Worm (Caenorhabditis elegans): ENCODE measurements around the gene T24H10.5.

Gene T24H10.5

DNA sequence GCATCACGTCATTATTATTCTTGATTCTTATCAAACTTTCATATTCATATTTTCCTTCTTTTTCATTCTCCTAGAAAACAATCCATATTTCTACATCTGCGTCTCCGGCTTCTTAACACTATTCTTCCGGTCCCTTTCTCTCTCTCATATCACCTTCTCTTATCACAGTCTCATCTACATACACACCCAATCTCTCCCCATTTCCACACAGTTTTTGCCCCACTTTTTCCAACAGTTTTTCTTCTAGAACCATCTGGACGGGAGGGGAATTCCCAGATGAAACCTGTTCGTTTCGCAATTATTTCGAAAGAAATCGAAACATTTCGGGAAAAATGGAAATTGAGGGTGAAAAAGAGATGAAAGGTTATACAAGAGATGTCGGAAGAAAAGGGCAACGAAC is 27.2 kb downstream of the T24H10.5 start (continued):
- TF ChIP-seq nhr-19 (GFP tag; conservative IDR thresholded peaks at IDR 0.05), result no peak
- TF ChIP-seq hpl-2 (GFP tag; optimal IDR thresholded peaks at IDR 0.05), result no peak
- no peak for TF ChIP-seq lin-13 (GFP tag; optimal IDR thresholded peaks at IDR 0.05)
- TF ChIP-seq fos-1 (tag; optimal IDR thresholded peaks at IDR 0.05), result no peak
- no peak for TF ChIP-seq lin-39 (tag; optimal IDR thresholded peaks at IDR 0.05)

DNA sequence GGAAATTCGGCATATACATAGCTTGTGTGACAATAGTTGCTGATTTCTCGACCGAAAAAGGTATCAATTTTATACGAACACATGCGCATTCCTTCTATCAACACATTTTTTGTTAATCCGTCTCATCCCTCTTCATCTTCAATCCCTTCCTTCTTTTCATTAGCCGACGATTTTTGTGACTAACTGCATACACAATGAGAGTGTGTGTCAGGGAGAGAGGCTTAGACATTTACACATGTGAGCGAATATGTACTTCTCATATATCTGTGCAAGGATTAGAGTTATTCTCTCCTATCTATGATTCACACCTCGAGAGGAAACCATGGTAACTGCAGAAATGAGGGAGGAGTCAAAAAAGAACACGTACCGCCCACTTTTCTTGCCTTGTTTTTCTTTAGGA is 29.4 kb downstream of the T24H10.5 start:
- TF ChIP-seq unc-130 (tag; optimal IDR thresholded peaks at IDR 0.05) (no peak), fkh-4 (tag; optimal IDR thresholded peaks at IDR 0.05; ENCODE audit: borderline replicate concordance) (no peak), pqm-1 (tag; optimal IDR thresholded peaks at IDR 0.05) (no peak), blmp-1 (tag; optimal IDR thresholded peaks at IDR 0.05) (peak; percentile 37), ama-1 (optimal IDR thresholded peaks at IDR 0.05) (no peak), swsn-7 (tag; optimal IDR thresholded peaks at IDR 0.05) (no peak), ceh-8 (GFP tag; optimal IDR thresholded peaks at IDR 0.05) (no peak), nhr-19 (GFP tag; conservative IDR thresholded peaks at IDR 0.05) (no peak), lsy-2 (tag; optimal IDR thresholded peaks at IDR 0.05) (no peak), nhr-90 (tag; optimal IDR thresholded peaks at IDR 0.05; ENCODE audit: poor library complexity) (no peak), ceh-88 (GFP tag; IDR thresholded peaks at IDR 0.05) (no peak), fkh-8 (tag; optimal IDR thresholded peaks at IDR 0.05) (peak; percentile 61), nhr-84 (tag; optimal IDR thresholded peaks at IDR 0.05) (no peak), lin-14 (GFP tag; optimal IDR thresholded peaks at IDR 0.05) (peak; percentile 21), lin-39 (tag; optimal IDR thresholded peaks at IDR 0.05) (no peak), hlh-17 (GFP tag; optimal IDR thresholded peaks at IDR 0.05; ENCODE audit: borderline replicate concordance) (no peak), mep-1 (tag; optimal IDR thresholded peaks at IDR 0.05) (no peak), nhr-85 (tag) (no peak), fos-1 (tag; optimal IDR thresholded peaks at IDR 0.05) (peak; percentile 11), dsc-1 (tag; optimal IDR thresholded peaks at IDR 0.05) (peak; percentile 56), C04F5.9 (tag; optimal IDR thresholded peaks at IDR 0.05) (no peak), rnt-1 (tag; optimal IDR thresholded peaks at IDR 0.05) (no peak), zip-4 (GFP tag; optimal IDR thresholded peaks at IDR 0.05) (no peak), nhr-47 (tag; optimal IDR thresholded peaks at IDR 0.05) (no peak)

DNA sequence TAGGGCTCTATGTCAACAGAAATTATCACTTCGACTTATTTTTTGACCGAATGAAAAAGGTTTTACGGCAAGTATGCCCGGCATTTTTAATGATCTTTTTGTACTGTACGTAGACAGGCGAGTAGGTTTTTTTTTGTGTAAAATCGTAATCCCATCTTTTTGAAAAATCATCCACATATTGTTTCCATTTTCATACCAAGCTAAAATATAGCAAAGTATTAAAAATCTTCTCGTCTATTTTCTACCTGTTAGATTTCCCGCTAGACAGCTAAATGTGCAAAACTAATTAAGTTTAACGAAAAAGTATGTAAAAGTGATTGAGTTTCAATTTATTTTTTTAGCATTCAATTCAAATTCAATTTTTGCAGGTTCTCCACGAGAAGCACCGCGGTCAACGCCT is 30.5 kb downstream of the T24H10.5 start, which contains the start of gene C16D2.1:
Gene C16D2.1 (plus strand): TSS at position 301 of the 400 bp plus-strand sequence.
- TF ChIP-seq mab-9 (GFP tag; IDR thresholded peaks at IDR 0.05) (no peak), fkh-10 (GFP tag; optimal IDR thresholded peaks at IDR 0.05) (no peak), alr-1 (tag; optimal IDR thresholded peaks at IDR 0.05; ENCODE audit: borderline replicate concordance) (no peak), jun-1 (tag; optimal IDR thresholded peaks at IDR 0.05) (no peak), snpc-4 (tag; optimal IDR thresholded peaks at IDR 0.05) (no peak), rnt-1 (tag; optimal IDR thresholded peaks at IDR 0.05) (no peak), blmp-1 (tag; optimal IDR thresholded peaks at IDR 0.05) (no peak), swsn-7 (tag; optimal IDR thresholded peaks at IDR 0.05) (no peak), C04F5.9 (tag; optimal IDR thresholded peaks at IDR 0.05) (no peak), unc-62 (GFP tag; optimal IDR thresholded peaks at IDR 0.05) (no peak), egl-27 (tag; optimal IDR thresholded peaks at IDR 0.05) (no peak), mep-1 (tag; optimal IDR thresholded peaks at IDR 0.05) (no peak)

DNA sequence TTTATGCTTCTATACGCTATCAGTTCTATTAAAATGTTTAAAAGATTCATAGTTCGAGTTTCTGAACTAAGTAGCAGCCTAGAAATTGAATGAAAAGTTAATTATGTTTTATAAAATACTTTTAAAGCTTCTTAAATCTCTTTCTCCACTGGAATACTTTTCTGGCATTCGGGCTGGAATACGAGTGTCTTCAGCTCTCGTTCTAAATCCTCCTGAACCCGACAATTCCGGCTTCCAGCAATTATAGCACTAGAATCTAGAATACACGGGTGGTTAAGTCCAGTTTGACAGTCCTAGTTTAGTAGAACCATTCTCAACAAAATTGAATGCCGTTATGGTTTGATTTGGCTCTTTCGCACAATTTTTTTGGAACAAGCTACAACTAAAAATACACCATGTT is 31.4 kb downstream of the T24H10.5 start:
- TF ChIP-seq efl-1 (optimal IDR thresholded peaks at IDR 0.05) (no peak), efl-1 (GFP tag; optimal IDR thresholded peaks at IDR 0.05 in 1 of 2) (no peak), nhr-76 (tag; optimal IDR thresholded peaks at IDR 0.05) (no peak), C16A3.4 (tag; optimal IDR thresholded peaks at IDR 0.05) (no peak), unc-98 (GFP tag; IDR thresholded peaks at IDR 0.05) (no peak), nhr-20 (tag; optimal IDR thresholded peaks at IDR 0.05) (no peak), unc-86 (tag; optimal IDR thresholded peaks at IDR 0.05) (no peak), F16B12.6 (tag; optimal IDR thresholded peaks at IDR 0.05) (no peak), alr-1 (tag; optimal IDR thresholded peaks at IDR 0.05; ENCODE audit: borderline replicate concordance) (no peak), swsn-7 (tag; optimal IDR thresholded peaks at IDR 0.05) (no peak), ceh-63 (GFP tag; optimal IDR thresholded peaks at IDR 0.05) (no peak), ztf-4 (tag; optimal IDR thresholded peaks at IDR 0.05) (no peak), pqm-1 (tag; optimal IDR thresholded peaks at IDR 0.05) (no peak), elt-2 (tag; optimal IDR thresholded peaks at IDR 0.05) (no peak), fkh-10 (GFP tag; optimal IDR thresholded peaks at IDR 0.05) (no peak), vab-15 (tag; optimal IDR thresholded peaks at IDR 0.05) (no peak), nhr-237 (tag; optimal IDR thresholded peaks at IDR 0.05) (no peak), mep-1 (tag; optimal IDR thresholded peaks at IDR 0.05) (no peak)

Measured in whole organism, L1 larva.